Fruit fly (Drosophila melanogaster): ENCODE data around the gene gny.

DNA sequence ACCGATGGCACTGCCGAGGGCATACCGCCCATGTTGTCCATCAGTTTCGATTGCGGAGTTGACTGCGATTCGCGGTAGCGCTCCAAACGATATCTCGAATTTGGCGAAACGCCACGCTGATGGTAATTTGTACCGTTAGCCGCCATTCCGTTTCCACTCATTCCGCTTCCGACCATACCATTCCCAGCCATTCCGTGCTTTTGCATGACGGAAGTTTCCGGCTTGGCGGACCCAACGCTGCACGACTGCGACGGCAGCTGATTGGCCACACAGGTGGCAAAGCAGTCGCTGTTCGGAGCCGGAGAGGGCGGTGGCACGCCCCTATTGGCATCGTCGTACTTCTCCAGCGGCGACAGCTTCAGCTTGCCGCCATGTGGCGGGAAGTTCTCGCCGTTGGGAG, 7.6 kb upstream of the gny start:
- TF ChIP-seq Sox102F (GFP tag; optimal IDR thresholded peaks at IDR 0.05) (no peak), CG5180 (GFP tag; optimal IDR thresholded peaks at IDR 0.05) (no peak), Abd-B (GFP tag; optimal IDR thresholded peaks at IDR 0.05) (no peak), CG10321 (GFP tag; IDR thresholded peaks at IDR 0.05) (no peak), Vsx1 (GFP tag; optimal IDR thresholded peaks at IDR 0.05) (no peak), CG31365 (tag; optimal IDR thresholded peaks at IDR 0.05) (no peak), CG12071 (GFP tag; optimal IDR thresholded peaks at IDR 0.05) (no peak), Dll (GFP tag; IDR thresholded peaks at IDR 0.05; ENCODE audit: partially characterized antibody) (no peak), tin (GFP tag; optimal IDR thresholded peaks at IDR 0.05) (no peak), Ravus (GFP tag; IDR thresholded peaks at IDR 0.05) (no peak), her (GFP tag; optimal IDR thresholded peaks at IDR 0.05) (no peak), bsh (GFP tag; optimal IDR thresholded peaks at IDR 0.05) (no peak), inv (GFP tag; IDR thresholded peaks at IDR 0.05; ENCODE audit: partially characterized antibody) (no peak)
